Worm (Caenorhabditis elegans) whole organism, L2 larva: ENCODE results near the gene far-5.

Experiments used
- R02D3.7 ChIP-seq: fragments of 150-350 bp; optimal IDR thresholded peaks from 2 replicates; lab custom pipeline; 2014; ENCODE audit warnings: missing biosample characterization, missing genetic modification characterization
- Y55F3AM.14 ChIP-seq: fragments of 200-800 bp; sonication (Bioruptor generic); optimal IDR thresholded peaks from 2 replicates; lab custom pipeline; 2018; ENCODE audit warnings: mild to moderate bottlenecking, missing genetic modification characterization, missing compliant biosample characterization
- ZK546.5 ChIP-seq: sonication (generic microtip); optimal IDR thresholded peaks from 2 replicates; lab custom pipeline; 2017; ENCODE audit warnings: missing biosample characterization, missing genetic modification characterization
- ceh-82 ChIP-seq: fragments of 150-350 bp; optimal IDR thresholded peaks from 2 replicates; lab custom pipeline; 2014; ENCODE audit warnings: missing biosample characterization, missing genetic modification characterization
- elt-3 ChIP-seq: sonication (generic microtip); optimal IDR thresholded peaks from 2 replicates; lab custom pipeline; 2017; ENCODE audit warnings: missing biosample characterization, missing genetic modification characterization
- lsy-2 ChIP-seq, 2 experiments: fragments of 150-350 bp in 1 of 2; sonication (generic microtip) in 1 of 2; optimal IDR thresholded peaks; 2 replicates each; lab custom pipeline; 2014 to 2017; ENCODE audit warnings: missing biosample characterization in 2 of 2, missing genetic modification characterization in 2 of 2
- nhr-12 ChIP-seq: fragments of 150-350 bp; optimal IDR thresholded peaks from 2 replicates; lab custom pipeline; 2014; ENCODE audit warnings: missing biosample characterization, missing genetic modification characterization
- nhr-237 ChIP-seq: fragments of 150-350 bp; optimal IDR thresholded peaks from 2 replicates; lab custom pipeline; 2014; ENCODE audit warnings: missing biosample characterization, missing genetic modification characterization
- nhr-6 ChIP-seq: fragments of 150-350 bp; optimal IDR thresholded peaks from 2 replicates; lab custom pipeline; 2014; ENCODE audit warnings: missing biosample characterization, missing genetic modification characterization
- skn-1 ChIP-seq: sonication (generic microtip); optimal IDR thresholded peaks from 2 replicates; lab custom pipeline; 2017; ENCODE audit warnings: missing biosample characterization, missing genetic modification characterization
- snpc-4 ChIP-seq: fragments of 150-350 bp; optimal IDR thresholded peaks from 2 replicates; lab custom pipeline; 2014; ENCODE audit warnings: missing biosample characterization, missing genetic modification characterization
- unc-62 ChIP-seq: fragments of 150-350 bp; optimal IDR thresholded peaks from 2 replicates; lab custom pipeline; 2014; ENCODE audit warnings: missing biosample characterization, missing genetic modification reagents, missing genetic modification characterization

- TF ChIP-seq ceh-82 (tag; lab: Kevin White, UChicago) (no peak), ZK546.5 (tag; lab: Kevin White, UChicago) (no peak), nhr-237 (tag; lab: Kevin White, UChicago) (no peak), unc-62 (no peak), elt-3 (tag; lab: Kevin White, UChicago) (no peak), snpc-4 (tag; lab: Kevin White, UChicago) (no peak), nhr-6 (tag; lab: Kevin White, UChicago) (no peak), skn-1 (no peak), nhr-12 (tag; lab: Kevin White, UChicago) (no peak), R02D3.7 (tag; lab: Kevin White, UChicago) (no peak), lsy-2 (tag; optimal IDR thresholded peaks at IDR 0.05; lab: Kevin White, UChicago) (no peak), Y55F3AM.14 (GFP tag; lab: Kevin White, UChicago) (no peak)
Measured at ce11 chrV:13000068-13000467, 4.7 kb downstream of the far-5 start.
